Fruit fly (Drosophila melanogaster) S2 (cell line): ENCODE data around the gene CG34241.

ENCODE experiments used
- CG8478 ChIP-seq: fragments of >200 bp; optimal IDR thresholded peaks from 2 replicates; lab custom pipeline; 2018
- CTCF ChIP-seq, 2 experiments: fragments of >200 bp; optimal IDR thresholded peaks; 2 replicates each; lab custom pipeline; 2018

Gene CG34241

DNA sequence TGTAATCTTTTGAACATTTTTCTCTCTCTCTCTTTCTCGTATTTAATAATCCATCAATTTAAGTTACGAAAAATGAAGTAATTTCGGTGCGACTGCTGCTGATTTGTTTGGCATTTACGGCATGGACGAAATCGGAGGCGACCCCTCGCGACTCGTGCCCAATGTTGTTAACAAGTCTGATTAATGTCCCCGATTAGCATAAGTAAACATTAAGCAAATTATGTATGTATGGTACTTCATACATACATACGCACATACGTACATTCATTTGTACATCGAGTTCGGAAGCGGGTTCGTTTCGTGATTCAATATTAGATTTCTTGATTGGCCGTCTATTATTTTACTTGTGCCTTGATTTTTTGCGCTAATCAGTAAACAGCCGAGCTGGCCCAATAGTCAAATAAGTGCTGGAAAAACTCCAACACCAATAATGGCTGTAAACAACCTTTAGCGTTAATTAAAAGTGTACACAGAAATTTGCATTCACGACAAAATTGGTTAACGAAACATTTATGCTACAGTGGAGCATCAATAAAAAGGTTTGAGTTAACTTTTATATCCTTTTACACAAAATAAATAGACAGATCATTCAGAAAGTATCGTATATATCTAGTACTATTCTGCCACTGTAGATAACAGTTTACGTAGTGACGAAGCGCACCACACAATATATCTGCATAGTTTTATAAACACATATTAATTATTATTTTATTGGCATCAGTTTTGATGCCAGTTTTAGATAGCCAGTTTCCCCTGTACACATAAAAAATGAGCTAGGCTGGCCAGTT is 36.7 kb upstream of the CG34241 start:
- no peak for TF ChIP-seq CTCF (optimal IDR thresholded peaks at IDR 0.05; lab: Kevin White, UChicago)
- no peak for TF ChIP-seq CG8478 (lab: Kevin White, UChicago)

DNA sequence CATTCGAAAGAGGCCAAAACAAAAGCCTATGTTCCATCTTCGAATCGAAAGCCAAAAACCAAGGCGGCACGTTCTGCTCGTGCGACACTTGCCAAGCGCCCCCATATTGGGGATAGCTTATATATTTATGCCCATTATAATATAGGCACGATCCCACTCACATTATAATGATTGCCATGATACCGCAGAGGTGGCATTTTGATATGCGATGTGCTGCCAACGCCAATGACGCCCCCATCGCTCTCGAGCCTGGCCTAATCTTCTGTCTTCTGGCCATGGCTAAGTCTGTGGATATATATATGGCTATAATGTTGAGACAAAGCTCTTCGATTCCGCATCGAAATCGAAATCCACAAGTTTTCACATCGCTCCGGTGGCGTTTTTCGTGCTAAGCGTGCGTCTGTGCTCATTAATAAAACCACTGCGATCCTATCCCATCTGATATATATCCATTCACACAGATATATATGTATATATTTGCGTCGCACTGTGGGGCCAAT is 34.9 kb upstream of the CG34241 start:
- TF ChIP-seq CG8478 (lab: Kevin White, UChicago) (no peak), CTCF (optimal IDR thresholded peaks at IDR 0.05; lab: Kevin White, UChicago) (no peak)

dm6 chr3L:12095960-12096359 is 31.8 kb upstream of the CG34241 start:
- TF ChIP-seq CTCF (optimal IDR thresholded peaks at IDR 0.05; lab: Kevin White, UChicago): no peak
- no peak for TF ChIP-seq CG8478 (lab: Kevin White, UChicago)

DNA sequence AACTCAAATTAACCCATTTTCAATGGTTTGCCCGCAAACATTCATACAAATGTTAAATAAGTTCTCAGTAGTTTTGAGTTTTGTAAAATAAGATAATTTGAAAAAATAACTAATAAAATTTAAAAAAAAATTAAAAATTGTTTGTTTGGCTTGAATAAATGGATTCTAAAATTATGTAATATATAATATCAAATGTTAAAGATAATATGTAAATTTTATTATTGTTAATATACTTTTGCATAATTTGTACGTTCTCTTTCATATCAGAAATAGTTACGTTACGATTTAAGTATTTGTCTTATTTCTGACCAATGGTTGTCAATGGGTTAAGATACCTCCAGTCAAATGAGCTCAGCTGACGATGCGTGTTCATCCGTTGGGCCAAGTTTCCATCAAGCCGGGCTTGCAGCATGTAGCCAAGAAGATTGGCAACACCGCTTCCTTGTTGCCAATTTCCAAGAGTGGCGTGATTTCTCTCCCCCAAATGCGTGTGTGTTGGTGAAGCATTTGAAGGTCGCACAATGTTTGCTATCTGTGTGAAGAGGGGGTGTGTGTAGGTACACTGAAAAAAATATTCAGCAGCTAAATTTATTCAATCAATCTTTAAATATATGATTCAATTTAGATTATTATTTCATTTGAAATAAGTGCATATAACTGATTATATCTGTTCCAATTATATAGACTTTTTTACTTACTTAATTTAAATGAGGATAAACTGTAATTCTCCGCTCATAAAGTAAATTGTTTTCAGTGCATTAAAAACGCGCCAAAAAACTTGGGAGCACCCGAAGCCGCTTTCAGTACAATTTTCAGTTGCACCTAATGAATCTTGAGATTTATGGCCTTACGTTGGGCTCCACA is 30.7 kb upstream of the CG34241 start:
- TF ChIP-seq CTCF (optimal IDR thresholded peaks at IDR 0.05; lab: Kevin White, UChicago): no peak
- TF ChIP-seq CG8478 (lab: Kevin White, UChicago): no peak

- TF ChIP-seq CG8478 (lab: Kevin White, UChicago) (no peak), CTCF (optimal IDR thresholded peaks at IDR 0.05; lab: Kevin White, UChicago) (no peak)
Observed at dm6 chr3L:12099329-12100031, 28.3 kb upstream of the CG34241 start.

dm6 chr3L:12101924-12102383 is 25.8 kb upstream of the CG34241 start:
- TF ChIP-seq CG8478 (lab: Kevin White, UChicago): no peak
- no peak for TF ChIP-seq CTCF (optimal IDR thresholded peaks at IDR 0.05; lab: Kevin White, UChicago)

DNA sequence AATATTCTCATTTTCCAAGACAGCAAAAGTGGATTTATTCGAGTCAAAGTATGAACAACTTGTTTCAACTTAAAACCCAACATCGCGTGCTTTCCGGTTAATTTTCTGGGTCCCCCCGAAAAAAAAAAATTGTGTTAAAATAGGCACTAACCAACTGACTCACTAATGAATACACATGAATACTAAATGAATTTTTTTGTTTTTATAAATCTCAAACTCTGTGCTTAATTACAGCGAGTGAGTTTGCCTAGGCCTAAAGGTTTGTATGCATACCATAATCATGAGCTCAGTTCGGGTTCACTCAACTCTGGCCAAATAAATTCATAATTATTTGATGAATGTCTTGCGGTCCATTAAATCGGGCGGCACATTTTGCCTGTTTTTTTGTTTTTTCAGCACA is 20.4 kb upstream of the CG34241 start:
- TF ChIP-seq CTCF (optimal IDR thresholded peaks at IDR 0.05; lab: Kevin White, UChicago) (no peak), CG8478 (lab: Kevin White, UChicago) (no peak)

DNA sequence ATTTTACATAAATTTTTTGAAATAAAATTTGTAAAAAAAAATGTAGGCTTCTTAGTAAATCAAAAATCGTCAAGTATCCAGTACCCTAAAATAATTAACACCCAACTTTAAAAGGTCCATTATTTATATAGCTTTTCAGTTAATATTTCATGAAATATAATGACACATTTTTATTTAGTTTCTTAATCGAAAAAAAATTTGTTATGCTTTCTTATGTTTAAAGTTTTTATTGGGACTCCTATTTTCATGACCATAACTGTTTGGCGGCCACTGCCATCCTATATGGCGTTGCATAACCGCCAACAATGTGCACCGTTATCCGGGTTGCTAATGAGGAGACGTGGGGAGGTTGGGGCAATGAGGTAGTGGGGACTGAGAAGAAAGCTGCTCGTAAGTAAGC is 19.3 kb upstream of the CG34241 start:
- TF ChIP-seq CTCF (optimal IDR thresholded peaks at IDR 0.05; lab: Kevin White, UChicago) (no peak), CG8478 (lab: Kevin White, UChicago) (no peak)

DNA sequence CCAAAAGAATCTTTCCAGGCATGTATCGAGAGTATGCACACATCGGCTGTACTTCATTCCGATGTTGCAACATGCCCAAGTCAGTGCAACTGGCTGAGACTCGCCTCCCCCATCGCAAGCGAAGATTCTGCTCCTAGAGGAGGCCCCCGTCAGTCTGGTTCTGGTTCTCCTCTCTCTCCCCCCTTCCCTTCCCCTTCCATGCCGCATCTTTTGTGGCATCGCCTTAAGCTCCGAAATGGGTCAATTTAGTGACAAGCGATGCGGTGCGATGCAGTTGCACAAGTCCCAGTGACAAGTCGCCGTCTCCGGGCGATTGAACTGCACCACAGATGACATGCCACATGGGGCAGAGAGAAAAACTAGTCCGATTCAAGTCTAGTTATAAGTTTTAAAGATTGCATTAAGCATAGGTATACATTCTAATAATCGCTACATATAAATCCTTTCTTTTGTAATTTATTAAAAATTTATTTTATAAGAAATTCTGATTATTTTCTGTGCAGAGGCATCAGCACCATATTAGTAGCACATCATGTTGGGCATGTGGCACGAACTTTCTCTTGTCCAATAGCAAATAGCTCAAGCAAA is 18.6 kb upstream of the CG34241 start:
- no peak for TF ChIP-seq CG8478 (lab: Kevin White, UChicago)
- TF ChIP-seq CTCF (optimal IDR thresholded peaks at IDR 0.05; lab: Kevin White, UChicago): no peak

DNA sequence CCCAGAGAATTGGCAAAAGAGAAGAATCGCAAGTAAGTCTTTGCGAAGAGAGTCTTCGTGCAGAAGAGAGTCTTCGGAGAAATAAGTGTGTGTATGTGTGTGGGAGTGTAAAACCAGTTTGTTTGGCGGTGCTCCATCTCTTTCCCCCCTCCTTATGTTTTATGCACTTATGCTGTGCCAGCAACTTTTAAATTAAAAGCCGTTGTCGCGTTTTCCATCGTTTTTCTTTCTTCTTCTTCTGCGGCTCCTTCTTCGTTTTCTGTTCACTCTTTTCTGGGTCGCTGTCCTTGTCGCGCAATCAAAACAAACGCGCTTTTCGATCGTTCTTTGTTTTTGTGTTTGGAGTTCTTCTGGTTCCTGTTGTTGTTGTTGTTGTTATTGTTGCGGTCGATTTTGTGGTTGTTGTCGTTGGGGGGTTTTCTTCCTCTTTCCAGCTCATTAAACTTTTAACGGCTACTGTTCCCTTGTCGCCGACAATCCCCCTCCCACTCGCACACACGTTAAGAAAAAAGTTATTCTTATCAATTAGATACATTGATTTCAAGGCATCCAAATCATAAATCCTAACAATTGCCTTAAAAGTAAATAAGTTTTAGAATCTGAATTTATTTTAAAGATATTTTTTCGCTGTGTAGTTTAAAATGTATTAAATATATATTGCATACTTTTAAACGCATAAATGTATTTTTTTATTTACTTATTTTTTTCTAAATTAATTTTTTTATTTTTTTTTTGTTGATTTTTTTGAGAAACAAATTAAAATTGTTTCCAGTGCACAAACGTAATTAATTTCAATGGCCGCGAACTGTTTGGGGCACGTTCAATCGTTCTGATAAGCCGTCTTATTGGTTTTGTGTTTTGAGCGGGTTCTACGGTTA is 16.5 kb upstream of the CG34241 start:
- TF ChIP-seq CG8478 (lab: Kevin White, UChicago) (no peak), CTCF (optimal IDR thresholded peaks at IDR 0.05; lab: Kevin White, UChicago) (no peak)

DNA sequence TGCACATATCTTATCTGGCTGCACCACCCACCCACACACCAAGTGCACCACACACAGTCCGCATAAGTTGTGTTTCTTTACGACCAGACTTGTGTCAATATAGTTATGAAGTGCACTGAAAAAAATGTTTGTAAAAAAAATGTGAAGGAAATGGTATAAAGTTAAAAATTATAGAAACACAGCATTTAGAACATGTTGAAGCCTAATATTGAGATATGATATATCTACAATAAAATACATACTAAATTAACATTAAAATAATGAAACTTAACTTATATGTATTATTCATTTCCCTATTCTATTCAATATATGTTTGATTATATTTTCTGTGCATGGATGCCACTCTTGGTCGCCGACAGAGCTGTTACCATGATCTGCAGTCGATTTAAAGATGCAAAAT is 14.8 kb upstream of the CG34241 start:
- TF ChIP-seq CG8478 (lab: Kevin White, UChicago) (no peak), CTCF (optimal IDR thresholded peaks at IDR 0.05; lab: Kevin White, UChicago) (no peak)

- TF ChIP-seq CTCF (optimal IDR thresholded peaks at IDR 0.05; lab: Kevin White, UChicago) (no peak), CG8478 (lab: Kevin White, UChicago) (no peak)
Observed at dm6 chr3L:12113589-12113988, 14.2 kb upstream of the CG34241 start.

- TF ChIP-seq CTCF (optimal IDR thresholded peaks at IDR 0.05; lab: Kevin White, UChicago) (no peak), CG8478 (lab: Kevin White, UChicago) (no peak)
Observed at dm6 chr3L:12114188-12114587, 13.6 kb upstream of the CG34241 start.
